Worm (Caenorhabditis elegans) whole organism, L1 larva: ENCODE measurements around the gene rab-18.

Experiments
- alr-1 ChIP-seq: fragments of 200-800 bp; sonication (Bioruptor generic); optimal IDR thresholded peaks from 2 replicates; lab custom pipeline; 2018; ENCODE audit warnings: borderline replicate concordance, mild to moderate bottlenecking, missing genetic modification characterization, missing compliant biosample characterization
- aly-2 ChIP-seq: fragments of 150-350 bp; optimal IDR thresholded peaks from 2 replicates; lab custom pipeline; 2014; ENCODE audit warnings: missing biosample characterization, missing genetic modification characterization
- blmp-1 ChIP-seq: fragments of 150-350 bp; optimal IDR thresholded peaks from 2 replicates; lab custom pipeline; 2014; ENCODE audit warnings: missing biosample characterization, missing genetic modification characterization
- ces-1 ChIP-seq: fragments of 150-350 bp; optimal IDR thresholded peaks from 2 replicates; lab custom pipeline; 2014; ENCODE audit warnings: missing biosample characterization, missing genetic modification reagents, missing genetic modification characterization
- jun-1 ChIP-seq: fragments of 150-350 bp; optimal IDR thresholded peaks from 2 replicates; lab custom pipeline; 2014; ENCODE audit warnings: missing biosample characterization, missing genetic modification reagents, missing genetic modification characterization
- lin-39 ChIP-seq: fragments of 150-350 bp; optimal IDR thresholded peaks from 2 replicates; lab custom pipeline; 2014; ENCODE audit warnings: missing biosample characterization, missing genetic modification reagents, missing genetic modification characterization
- nhr-11 ChIP-seq: fragments of 150-350 bp; optimal IDR thresholded peaks from 2 replicates; lab custom pipeline; 2014; ENCODE audit warnings: missing biosample characterization, missing genetic modification characterization
- nhr-28 ChIP-seq: fragments of 150-350 bp; optimal IDR thresholded peaks from 2 replicates; lab custom pipeline; 2014; ENCODE audit warnings: missing biosample characterization, missing genetic modification characterization
- nhr-47 ChIP-seq: sonication (generic microtip); optimal IDR thresholded peaks from 2 replicates; lab custom pipeline; 2016; ENCODE audit warnings: mild to moderate bottlenecking, missing genetic modification characterization, moderate library complexity, missing compliant biosample characterization
- nhr-77 ChIP-seq: fragments of 150-350 bp; optimal IDR thresholded peaks from 2 replicates; lab custom pipeline; 2014; ENCODE audit warnings: missing biosample characterization, missing genetic modification characterization
- nhr-85 ChIP-seq: sonication (generic microtip); peaks from one replicate; lab custom pipeline; 2016; ENCODE audit warnings: missing genetic modification characterization, inconsistent platforms, missing compliant biosample characterization
- pax-3 ChIP-seq: fragments of 200-800 bp; sonication (Bioruptor generic); optimal IDR thresholded peaks from 2 replicates; lab custom pipeline; 2018; ENCODE audit warnings: mild to moderate bottlenecking, missing genetic modification characterization, moderate library complexity, missing compliant biosample characterization
- unc-130 ChIP-seq: fragments of 150-350 bp; optimal IDR thresholded peaks from 2 replicates; lab custom pipeline; 2017; ENCODE audit warnings: missing biosample characterization, missing genetic modification characterization, inconsistent platforms
- unc-98 ChIP-seq: fragments of 200-800 bp; sonication (Bioruptor generic); IDR thresholded peaks from 2 replicates; pipeline ENCODE4 v1.3.6; 2022; ENCODE audit warnings: missing genetic modification characterization, missing compliant biosample characterization

DNA sequence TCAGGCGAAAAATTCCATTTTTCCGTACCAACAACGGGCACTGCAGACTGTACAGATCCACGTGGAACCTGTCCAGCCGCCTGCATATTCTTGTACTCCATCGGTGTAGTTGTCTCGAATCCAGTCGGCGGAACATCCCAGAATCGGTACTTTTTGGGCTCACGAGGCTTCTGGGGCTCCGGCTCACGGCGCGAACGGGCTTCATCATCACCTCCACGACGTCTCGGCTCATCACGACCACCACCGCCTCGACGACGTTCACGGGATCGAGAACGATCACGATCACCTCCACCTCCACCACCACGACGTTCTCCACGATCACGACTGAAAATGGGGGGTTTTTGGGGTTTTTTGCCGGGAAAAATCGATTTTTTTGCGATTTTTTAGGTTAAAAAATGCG, 6.4 kb downstream of the rab-18 start:
- no peak for TF ChIP-seq blmp-1 (tag; lab: Kevin White, UChicago)
- no peak for TF ChIP-seq aly-2 (tag; lab: Kevin White, UChicago)
- no peak for TF ChIP-seq nhr-47 (tag; lab: Kevin White, UChicago)
- TF ChIP-seq unc-130 (tag; lab: Kevin White, UChicago) = no peak
- TF ChIP-seq nhr-28 (tag; lab: Kevin White, UChicago) = no peak
- TF ChIP-seq nhr-85 (tag; lab: Kevin White, UChicago) = no peak
- TF ChIP-seq ces-1 = no peak
- TF ChIP-seq lin-39 (tag; lab: Kevin White, UChicago) = no peak
- TF ChIP-seq pax-3 = no peak
- TF ChIP-seq nhr-77 (tag; lab: Kevin White, UChicago) = no peak
- no peak for TF ChIP-seq alr-1
- TF ChIP-seq unc-98 = no peak
- TF ChIP-seq nhr-11 (tag; lab: Kevin White, UChicago) = no peak
- no peak for TF ChIP-seq jun-1
